Fruit fly (Drosophila melanogaster): ENCODE measurements around the gene CG42846.
A peak's percentile ranks its signal among the peaks of the same experiment; 100 is the strongest.

CG42846 gene

DNA sequence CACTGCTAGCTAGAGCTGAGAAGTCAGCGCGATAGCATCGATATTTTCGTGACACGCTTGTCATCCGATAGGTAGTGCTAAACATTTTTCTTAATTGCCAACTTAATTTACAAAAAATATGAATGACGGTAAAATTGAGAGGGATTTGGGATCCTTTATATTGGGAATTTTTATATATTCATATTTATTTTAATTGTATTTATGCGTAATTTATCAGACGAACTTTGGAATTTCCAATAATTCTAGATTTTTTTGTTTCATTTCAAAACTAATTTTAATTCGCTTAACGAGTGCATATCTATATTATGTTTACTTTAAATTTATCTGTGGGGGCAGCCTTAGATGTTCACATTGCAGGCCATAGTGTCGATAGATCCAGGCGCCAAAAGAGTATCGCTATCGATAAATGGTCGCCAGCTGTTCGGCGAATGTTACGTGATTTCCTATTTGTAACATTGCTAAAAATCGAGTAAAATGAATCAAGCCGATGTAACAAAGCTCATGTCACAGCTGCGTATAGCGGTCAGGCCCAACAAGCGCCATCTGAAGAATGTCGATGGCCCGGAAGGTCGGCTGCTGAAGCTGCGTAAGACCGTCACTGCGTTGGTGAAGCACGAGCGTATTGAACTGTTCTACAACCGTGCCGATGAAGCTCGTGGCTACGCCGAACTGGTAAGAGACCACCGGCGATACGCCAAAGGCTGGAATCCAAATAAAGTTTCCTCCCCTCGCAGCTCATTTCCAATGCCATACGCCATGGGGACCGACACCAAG, 33.2 kb upstream of the CG42846 start, which contains the start of the genes Tudor-SN and mRpL17 (continued):
- TF ChIP-seq CG5245 (GFP tag; optimal IDR thresholded peaks at IDR 0.05) (no peak), dmrt99B (tag; optimal IDR thresholded peaks at IDR 0.05) (peak; percentile 27), Dp (GFP tag; optimal IDR thresholded peaks at IDR 0.05) (peak; percentile 53), Tbp (GFP tag; optimal IDR thresholded peaks at IDR 0.05) (no peak), Atf-2 (GFP tag; optimal IDR thresholded peaks at IDR 0.05) (no peak), Awh (GFP tag; IDR thresholded peaks at IDR 0.05) (no peak), mirr (GFP tag; optimal IDR thresholded peaks at IDR 0.05) (peak; percentile 14), CG6765 (GFP tag; optimal IDR thresholded peaks at IDR 0.05) (peak; percentile 17), fd102C (GFP tag; optimal IDR thresholded peaks at IDR 0.05) (no peak), CG18764 (GFP tag; optimal IDR thresholded peaks at IDR 0.05) (no peak), HLH4C (GFP tag; IDR thresholded peaks at IDR 0.05; ENCODE audit: partially characterized antibody) (peak; percentile 98), CG10565 (GFP tag; optimal IDR thresholded peaks at IDR 0.05) (no peak), sens-2 (GFP tag; IDR thresholded peaks at IDR 0.05) (no peak), danr (GFP tag; IDR thresholded peaks at IDR 0.05) (no peak), CG9817 (tag; optimal IDR thresholded peaks at IDR 0.05) (peak; percentile 37), Ada2b (GFP tag; IDR thresholded peaks at IDR 0.05) (0 out of 2 replicates have a peak, but pooled peaks have one; percentile 1), Hr51 (GFP tag; optimal IDR thresholded peaks at IDR 0.05) (peak in 1 of 2 experiments; percentile 25), CG14710 (tag; optimal IDR thresholded peaks at IDR 0.05) (peak; percentile 93), sqz (GFP tag; optimal IDR thresholded peaks at IDR 0.05) (peak; percentile 60)

DNA sequence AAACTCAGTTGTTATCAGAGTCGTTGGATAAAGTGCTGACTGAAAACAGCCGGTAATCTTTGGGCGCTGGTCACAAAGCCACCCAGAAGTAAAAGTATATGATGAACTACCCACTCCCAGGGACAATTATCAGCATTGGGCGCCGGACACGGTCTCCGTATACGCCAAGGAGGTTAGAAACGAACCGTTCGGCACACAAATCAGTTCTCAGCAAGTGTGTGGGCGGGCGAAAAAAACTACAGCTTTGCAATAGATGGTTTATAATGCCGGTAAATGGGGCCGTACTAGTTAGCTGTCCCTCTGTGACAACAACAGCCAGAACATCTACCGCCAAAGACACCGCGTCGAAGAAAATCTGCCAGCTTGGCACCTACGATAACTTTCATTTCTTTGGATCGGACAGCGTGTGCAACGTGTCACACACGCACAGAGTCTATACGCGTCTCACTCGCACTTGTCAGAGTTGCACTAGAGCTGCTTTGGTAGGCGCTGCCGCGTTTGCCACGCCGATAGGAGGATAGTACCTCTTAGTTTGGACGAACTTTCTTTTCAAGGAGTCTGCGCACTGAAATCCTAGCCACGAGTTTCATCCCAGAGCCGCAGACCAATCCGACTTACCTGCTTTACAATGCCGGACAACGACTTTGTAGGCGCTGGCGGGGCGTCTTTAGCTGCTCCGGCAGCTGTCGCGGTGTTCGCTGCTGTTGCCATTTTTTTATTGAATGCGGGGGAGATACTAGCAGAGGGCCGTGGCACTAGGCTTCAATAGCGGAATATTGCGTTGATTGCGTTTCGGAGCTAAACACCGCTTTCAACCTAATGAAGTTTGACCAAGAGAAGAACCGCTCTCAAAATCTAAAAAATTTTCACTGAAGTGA, 32.3 kb upstream of the CG42846 start:
- TF ChIP-seq vfl (GFP tag; optimal IDR thresholded peaks at IDR 0.05) (no peak), unpg (GFP tag; optimal IDR thresholded peaks at IDR 0.05) (no peak), salm (tag; optimal IDR thresholded peaks at IDR 0.05) (no peak), Myb (GFP tag; optimal IDR thresholded peaks at IDR 0.05) (no peak), ci (GFP tag; IDR thresholded peaks at IDR 0.05) (peak; percentile 41; the same call in 2 of the 3 replicates), CG7839 (tag; optimal IDR thresholded peaks at IDR 0.05) (no peak), jing (GFP tag; optimal IDR thresholded peaks at IDR 0.05) (no peak), Camta (GFP tag; optimal IDR thresholded peaks at IDR 0.05) (no peak), bigmax (GFP tag; optimal IDR thresholded peaks at IDR 0.05) (peak; percentile 93), CG8359 (GFP tag; optimal IDR thresholded peaks at IDR 0.05; ENCODE audit: borderline replicate concordance) (no peak), Dref (GFP tag; IDR thresholded peaks at IDR 0.05) (peak; percentile 42; the same call in 1 of the 2 replicates), CG8478 (optimal IDR thresholded peaks at IDR 0.05) (peak; percentile 76), CG11398 (GFP tag; optimal IDR thresholded peaks at IDR 0.05) (peak; percentile 19), CG2116 (GFP tag; optimal IDR thresholded peaks at IDR 0.05) (peak; percentile 37), CG2199 (GFP tag; IDR thresholded peaks at IDR 0.05) (0 out of 3 replicates have a peak, but pooled peaks have one; percentile 30), ro (GFP tag; IDR thresholded peaks at IDR 0.05) (no peak), zen2 (GFP tag; IDR thresholded peaks at IDR 0.05; ENCODE audit: partially characterized antibody) (no peak), Blimp-1 (GFP tag; optimal IDR thresholded peaks at IDR 0.05) (peak; percentile 45), YL-1 (GFP tag; optimal IDR thresholded peaks at IDR 0.05) (peak; percentile 39), Ada2b (GFP tag; IDR thresholded peaks at IDR 0.05) (0 out of 2 replicates have a peak, but pooled peaks have one; percentile 6), CG7963 (GFP tag; IDR thresholded peaks at IDR 0.05; ENCODE audit: partially characterized antibody) (no peak), bab2 (GFP tag; optimal IDR thresholded peaks at IDR 0.05) (no peak), CG7556 (GFP tag; optimal IDR thresholded peaks at IDR 0.05) (no peak), ken (GFP tag; IDR thresholded peaks at IDR 0.05) (0 out of 3 replicates have a peak, but pooled peaks have one; percentile 25), Med (GFP tag) (peak; percentile 61), dmrt11E (tag; optimal IDR thresholded peaks at IDR 0.05) (no peak), ems (GFP tag; optimal IDR thresholded peaks at IDR 0.05) (no peak), en (GFP tag; optimal IDR thresholded peaks at IDR 0.05) (no peak)

All from whole organism, embryonic.